Fruit fly (Drosophila melanogaster): Measurements from ENCODE around the gene CG3407.

The CG3407 gene

DNA sequence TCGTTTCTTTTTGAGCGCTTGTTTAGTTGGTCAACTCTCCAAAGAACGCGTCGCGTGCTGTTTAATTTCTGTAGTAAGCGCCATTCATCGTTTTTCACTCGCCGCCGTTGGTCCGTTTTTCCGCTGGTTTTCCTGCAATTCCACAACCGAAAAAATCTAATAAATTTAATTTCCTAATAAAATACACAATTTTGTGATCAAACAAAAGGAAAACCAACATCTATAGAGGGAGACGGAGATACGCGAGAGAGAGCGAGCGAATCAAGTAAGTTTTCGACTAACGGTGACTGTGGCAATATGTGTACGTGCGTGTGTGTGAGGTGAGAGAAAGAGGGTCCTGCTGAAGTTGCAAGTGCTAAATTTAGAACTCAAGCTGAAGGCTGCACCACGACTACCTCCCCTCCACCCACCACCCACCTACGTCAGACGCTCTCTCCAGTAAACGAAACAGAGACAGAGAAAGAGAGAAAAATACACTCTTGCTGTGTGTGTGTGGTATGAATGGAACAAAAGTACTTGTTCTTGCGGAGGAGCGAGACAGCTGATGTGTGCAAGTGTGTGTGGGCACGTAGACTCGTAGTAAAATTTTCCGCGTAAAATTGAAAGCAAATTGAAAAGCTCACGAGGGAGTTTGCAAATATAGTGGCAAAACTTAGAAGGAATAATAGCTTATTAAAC lies 9.6 kb downstream of the CG3407 start, which contains the start of gene Reph (continued):
- TF ChIP-seq chinmo (GFP tag; IDR thresholded peaks at IDR 0.05; ENCODE audit: partially characterized antibody) = peak; percentile 67; the same call in 1 of the 4 replicates
- TF ChIP-seq CG18619 (GFP tag; optimal IDR thresholded peaks at IDR 0.05) = peak; percentile 0
- peak; percentile 57 for TF ChIP-seq CG12071 (GFP tag; optimal IDR thresholded peaks at IDR 0.05)
- TF ChIP-seq CG13287 (GFP tag; IDR thresholded peaks at IDR 0.05; ENCODE audit: partially characterized antibody) = 0 out of 2 replicates have a peak, but pooled peaks have one; percentile 21
- TF ChIP-seq psq (GFP tag; optimal IDR thresholded peaks at IDR 0.05) = peak; percentile 19
- peak; percentile 52; the same call in 1 of the 3 replicates for TF ChIP-seq sr (GFP tag; IDR thresholded peaks at IDR 0.05)
- TF ChIP-seq cato (GFP tag; optimal IDR thresholded peaks at IDR 0.05; ENCODE audit: borderline replicate concordance) = no peak
- TF ChIP-seq CG15514 (GFP tag; optimal IDR thresholded peaks at IDR 0.05) = peak; percentile 50
- no peak for TF ChIP-seq tap (tag; optimal IDR thresholded peaks at IDR 0.05)
- TF ChIP-seq fd96Cb (tag; optimal IDR thresholded peaks at IDR 0.05) = no peak
- TF ChIP-seq Dad (GFP tag; optimal IDR thresholded peaks at IDR 0.05) = no peak
- no peak for TF ChIP-seq CG10462 (GFP tag; optimal IDR thresholded peaks at IDR 0.05)
- TF ChIP-seq org-1 (GFP tag; optimal IDR thresholded peaks at IDR 0.05) = no peak
- no peak for TF ChIP-seq CG11723 (GFP tag; optimal IDR thresholded peaks at IDR 0.05)
- TF ChIP-seq Dek (tag; optimal IDR thresholded peaks at IDR 0.05) = no peak
- TF ChIP-seq CG6791 (GFP tag; IDR thresholded peaks at IDR 0.05; ENCODE audit: partially characterized antibody) = no peak
- no peak for TF ChIP-seq Doc3 (GFP tag; IDR thresholded peaks at IDR 0.05; ENCODE audit: partially characterized antibody)
- TF ChIP-seq yki (optimal IDR thresholded peaks at IDR 0.05) = peak; percentile 7
- no peak for TF ChIP-seq Asciz (GFP tag; optimal IDR thresholded peaks at IDR 0.05)
- TF ChIP-seq schlank (tag; optimal IDR thresholded peaks at IDR 0.05) = peak; percentile 32
- no peak for TF ChIP-seq pita (GFP tag; optimal IDR thresholded peaks at IDR 0.05)
- TF ChIP-seq gcm2 (GFP tag; optimal IDR thresholded peaks at IDR 0.05) = no peak
- TF ChIP-seq CG18599 (GFP tag; optimal IDR thresholded peaks at IDR 0.05) = peak; percentile 33
- no peak for TF ChIP-seq CG10431 (GFP tag; optimal IDR thresholded peaks at IDR 0.05)
- no peak for TF ChIP-seq CG7357 (GFP tag; IDR thresholded peaks at IDR 0.05)
- no peak for TF ChIP-seq jumu (GFP tag; optimal IDR thresholded peaks at IDR 0.05)
- TF ChIP-seq Lpt (GFP tag; optimal IDR thresholded peaks at IDR 0.05) = no peak
- no peak for TF ChIP-seq Fer2 (tag; optimal IDR thresholded peaks at IDR 0.05)
- TF ChIP-seq crol (GFP tag; IDR thresholded peaks at IDR 0.05) = peak; percentile 82
- TF ChIP-seq cas (GFP tag; IDR thresholded peaks at IDR 0.05) = no peak
- TF ChIP-seq kay (GFP tag; optimal IDR thresholded peaks at IDR 0.05) = no peak
- no peak for TF ChIP-seq en (GFP tag; optimal IDR thresholded peaks at IDR 0.05)
- no peak for TF ChIP-seq pnt (GFP tag; optimal IDR thresholded peaks at IDR 0.05)
- no peak for TF ChIP-seq CG10979 (tag; optimal IDR thresholded peaks at IDR 0.05)
- no peak for TF ChIP-seq hth (optimal IDR thresholded peaks at IDR 0.05)
- TF ChIP-seq sens (GFP tag) = no peak
- TF ChIP-seq lab (GFP tag; optimal IDR thresholded peaks at IDR 0.05) = peak; percentile 69
- no peak for TF ChIP-seq ems (GFP tag; optimal IDR thresholded peaks at IDR 0.05)
- peak; percentile 69; the same call in 1 of the 3 replicates for TF ChIP-seq CG6175 (GFP tag; IDR thresholded peaks at IDR 0.05)
- no peak for TF ChIP-seq croc (GFP tag; conservative IDR thresholded peaks at IDR 0.05)
- TF ChIP-seq CG9876 (GFP tag; optimal IDR thresholded peaks at IDR 0.05) = no peak
- no peak for TF ChIP-seq ken (GFP tag; IDR thresholded peaks at IDR 0.05)
- peak; percentile 77 to 91 for TF ChIP-seq Trl (optimal IDR thresholded peaks at IDR 0.05)
- peak; percentile 19 for TF ChIP-seq Trl (GFP tag; optimal IDR thresholded peaks at IDR 0.05)
- no peak for TF ChIP-seq HHEX (GFP tag; optimal IDR thresholded peaks at IDR 0.05)
- peak; percentile 17 for TF ChIP-seq YL-1 (GFP tag; optimal IDR thresholded peaks at IDR 0.05)
- no peak for TF ChIP-seq CG42726 (GFP tag; IDR thresholded peaks at IDR 0.05; ENCODE audit: partially characterized antibody)
- TF ChIP-seq Awh (GFP tag; IDR thresholded peaks at IDR 0.05) = no peak
- TF ChIP-seq pho (GFP tag; optimal IDR thresholded peaks at IDR 0.05) = no peak
- no peak for TF ChIP-seq stc (GFP tag; IDR thresholded peaks at IDR 0.05)
- 0 out of 2 replicates have a peak, but pooled peaks have one; percentile 7 for TF ChIP-seq wdn (GFP tag; IDR thresholded peaks at IDR 0.05)

Measured in whole organism, embryonic.